Fruit fly (Drosophila melanogaster) whole organism, prepupa: ENCODE measurements around the gene Cpr67B.

ENCODE experiments used
- Blimp-1 ChIP-seq: fragments of 200-800 bp; sonication (Bioruptor generic); optimal IDR thresholded peaks from 3 replicates; lab custom pipeline; 2017; ENCODE audit warnings: missing biosample characterization, missing genetic modification characterization, mild to moderate bottlenecking, moderate library complexity, missing genetic modification reagents
- CG10669 ChIP-seq: fragments of 200-800 bp; sonication (Bioruptor generic); optimal IDR thresholded peaks from 3 replicates; lab custom pipeline; 2018; ENCODE audit warnings: missing biosample characterization, mild to moderate bottlenecking, missing genetic modification characterization, moderate library complexity
- CG11294 ChIP-seq: fragments of 200-800 bp; sonication (Bioruptor generic); IDR thresholded peaks from 2 replicates; pipeline ENCODE4 v1.3.6; 2022; ENCODE audit warnings: missing biosample characterization, missing genetic modification characterization
- CG15336 ChIP-seq: fragments of 200-800 bp; sonication (Bioruptor generic); IDR thresholded peaks from 2 replicates; pipeline ENCODE4 v1.3.6; 2022; ENCODE audit warnings: missing biosample characterization, missing genetic modification characterization
- CG1621 ChIP-seq: fragments of 200-800 bp; sonication (Bioruptor generic); optimal IDR thresholded peaks from 3 replicates; lab custom pipeline; 2018; ENCODE audit warnings: missing biosample characterization, mild to moderate bottlenecking, missing genetic modification characterization
- CG3032 ChIP-seq: fragments of 200-800 bp; optimal IDR thresholded peaks from 2 replicates; lab custom pipeline; 2019; ENCODE audit warnings: missing biosample characterization, mild to moderate bottlenecking, missing genetic modification characterization, moderate library complexity
- CG31627 ChIP-seq: fragments of 200-800 bp; sonication (Bioruptor generic); optimal IDR thresholded peaks from 3 replicates; lab custom pipeline; 2016; ENCODE audit warnings: missing biosample characterization, missing genetic modification characterization
- CG3919 ChIP-seq: fragments of 200-800 bp; sonication (Bioruptor generic); optimal IDR thresholded peaks from 3 replicates; lab custom pipeline; 2016; ENCODE audit warnings: missing biosample characterization, missing genetic modification characterization
- CG4318 ChIP-seq: fragments of 200-800 bp; sonication (Bioruptor generic); optimal IDR thresholded peaks from 3 replicates; lab custom pipeline; 2017; ENCODE audit warnings: missing biosample characterization, mild to moderate bottlenecking, missing genetic modification characterization
- CG6163 ChIP-seq: fragments of 200-800 bp; sonication (Bioruptor generic); IDR thresholded peaks from 3 replicates; pipeline ENCODE4 v1.3.6; 2022; ENCODE audit warnings: missing biosample characterization, missing genetic modification characterization
- CG6792 ChIP-seq: fragments of 200-800 bp; sonication (Bioruptor generic); optimal IDR thresholded peaks from 3 replicates; lab custom pipeline; 2016; ENCODE audit warnings: missing biosample characterization, missing genetic modification characterization
- CG6854 ChIP-seq: fragments of 200-800 bp; sonication (Bioruptor generic); optimal IDR thresholded peaks from 2 replicates; lab custom pipeline; 2017; ENCODE audit warnings: missing biosample characterization, mild to moderate bottlenecking, missing genetic modification characterization
- CG7368 ChIP-seq: fragments of 200-800 bp; sonication (Bioruptor generic); optimal IDR thresholded peaks from 3 replicates; lab custom pipeline; 2016; ENCODE audit warnings: missing biosample characterization, missing genetic modification characterization
- CG8319 ChIP-seq: fragments of 200-800 bp; sonication (Bioruptor generic); optimal IDR thresholded peaks from 3 replicates; lab custom pipeline; 2016; ENCODE audit warnings: missing biosample characterization, missing genetic modification characterization
- CG8632 ChIP-seq: fragments of 200-800 bp; sonication (Bioruptor generic); optimal IDR thresholded peaks from 3 replicates; lab custom pipeline; 2016; ENCODE audit warnings: missing biosample characterization, missing genetic modification characterization
- Eip78C ChIP-seq: fragments of 200-800 bp; sonication (Bioruptor generic); peaks from one replicate; lab custom pipeline; 2016; ENCODE audit warnings: missing biosample characterization, missing genetic modification characterization
- Eip93F ChIP-seq: fragments of 200-800 bp; sonication (Bioruptor generic); optimal IDR thresholded peaks from 2 replicates; lab custom pipeline; 2016; ENCODE audit warnings: missing biosample characterization, mild to moderate bottlenecking, missing genetic modification characterization
- Gug ChIP-seq: fragments of 200-800 bp; sonication (Bioruptor generic); IDR thresholded peaks from 2 replicates; pipeline ENCODE4 v1.3.6; 2022; ENCODE audit warnings: missing biosample characterization, missing genetic modification characterization
- Hr39 ChIP-seq: fragments of 200-800 bp; sonication (Bioruptor generic); optimal IDR thresholded peaks from 2 replicates; lab custom pipeline; 2016; ENCODE audit warnings: missing biosample characterization, missing genetic modification characterization
- Hr4 ChIP-seq: fragments of 200-800 bp; sonication (Bioruptor generic); optimal IDR thresholded peaks from 3 replicates; lab custom pipeline; 2016; ENCODE audit warnings: missing biosample characterization, missing genetic modification characterization
- Lpt ChIP-seq: fragments of 200-800 bp; sonication (Bioruptor generic); optimal IDR thresholded peaks from 3 replicates; lab custom pipeline; 2016; ENCODE audit warnings: missing biosample characterization, missing genetic modification characterization
- Met ChIP-seq: fragments of 200-800 bp; sonication (Bioruptor generic); optimal IDR thresholded peaks from 3 replicates; lab custom pipeline; 2016; ENCODE audit warnings: missing biosample characterization, missing genetic modification characterization
- OdsH ChIP-seq: fragments of 200-800 bp; sonication (Bioruptor generic); optimal IDR thresholded peaks from 3 replicates; lab custom pipeline; 2016; ENCODE audit warnings: missing biosample characterization, missing genetic modification characterization
- Smox ChIP-seq: fragments of 200-800 bp; sonication (Bioruptor generic); optimal IDR thresholded peaks from 3 replicates; lab custom pipeline; 2016; ENCODE audit warnings: missing biosample characterization, missing genetic modification characterization
- Sox102F ChIP-seq: fragments of 200-800 bp; sonication (Bioruptor generic); optimal IDR thresholded peaks from 2 replicates; lab custom pipeline; 2016; ENCODE audit warnings: missing biosample characterization, mild to moderate bottlenecking, missing genetic modification characterization
- Sox14 ChIP-seq: fragments of 200-800 bp; sonication (Bioruptor generic); optimal IDR thresholded peaks from 3 replicates; lab custom pipeline; 2016; ENCODE audit warnings: missing biosample characterization, missing genetic modification characterization
- Sox15 ChIP-seq: fragments of 200-800 bp; sonication (Bioruptor generic); optimal IDR thresholded peaks from 3 replicates; lab custom pipeline; 2016; ENCODE audit warnings: missing biosample characterization, missing genetic modification characterization
- acj6 ChIP-seq: fragments of 200-800 bp; sonication (Bioruptor generic); optimal IDR thresholded peaks from 3 replicates; lab custom pipeline; 2016; ENCODE audit warnings: missing biosample characterization, missing genetic modification characterization
- cyc ChIP-seq: fragments of 200-800 bp; sonication (Bioruptor generic); optimal IDR thresholded peaks from 3 replicates; lab custom pipeline; 2016; ENCODE audit warnings: missing biosample characterization, missing genetic modification characterization
- eg ChIP-seq: fragments of 200-800 bp; sonication (Bioruptor generic); IDR thresholded peaks from 3 replicates; pipeline ENCODE4 v1.3.6; 2022; ENCODE audit warnings: missing biosample characterization, missing genetic modification characterization
- esn ChIP-seq: fragments of 200-800 bp; sonication (Bioruptor generic); optimal IDR thresholded peaks from 2 replicates; lab custom pipeline; 2016; ENCODE audit warnings: missing biosample characterization, mild to moderate bottlenecking, missing genetic modification characterization, moderate library complexity
- fd59A ChIP-seq: fragments of 200-800 bp; sonication (Bioruptor generic); optimal IDR thresholded peaks from 2 replicates; lab custom pipeline; 2017; ENCODE audit warnings: missing biosample characterization, mild to moderate bottlenecking, missing genetic modification characterization, missing genetic modification reagents
- fd85E ChIP-seq: fragments of 200-800 bp; sonication (Bioruptor generic); optimal IDR thresholded peaks from 3 replicates; lab custom pipeline; 2016; ENCODE audit warnings: missing biosample characterization, missing genetic modification characterization
- fkh ChIP-seq: fragments of 200-800 bp; sonication (Bioruptor generic); optimal IDR thresholded peaks from 3 replicates; lab custom pipeline; 2017; ENCODE audit warnings: missing biosample characterization, mild to moderate bottlenecking, missing genetic modification characterization, moderate library complexity
- lz ChIP-seq: fragments of 200-800 bp; sonication (Bioruptor generic); optimal IDR thresholded peaks from 3 replicates; lab custom pipeline; 2016; ENCODE audit warnings: missing biosample characterization, missing genetic modification characterization
- net ChIP-seq: fragments of 200-800 bp; sonication (Bioruptor generic); optimal IDR thresholded peaks from 3 replicates; lab custom pipeline; 2016; ENCODE audit warnings: missing biosample characterization, missing genetic modification characterization
- salr ChIP-seq, 2 experiments: fragments of 200-800 bp; sonication (Bioruptor generic); optimal IDR thresholded peaks; 3 replicates each; lab custom pipeline; 2016 to 2018; ENCODE audit warnings: missing biosample characterization in 2 of 2, missing genetic modification characterization in 2 of 2, mild to moderate bottlenecking in 1 of 2
- spab ChIP-seq: fragments of 200-800 bp; sonication (Bioruptor generic); optimal IDR thresholded peaks from 2 replicates; lab custom pipeline; 2017; ENCODE audit warnings: missing biosample characterization, mild to moderate bottlenecking, missing genetic modification characterization, missing genetic modification reagents
- ss ChIP-seq, 2 experiments: fragments of 200-800 bp; sonication (Bioruptor generic); optimal IDR thresholded peaks; 2 replicates in 1 of 2; 3 replicates in 1 of 2; lab custom pipeline; 2017 to 2018; ENCODE audit warnings: mild to moderate bottlenecking in 2 of 2, missing biosample characterization in 2 of 2, missing genetic modification characterization in 2 of 2, moderate library complexity in 1 of 2
- topi ChIP-seq: fragments of 200-800 bp; sonication (Bioruptor generic); optimal IDR thresholded peaks from 3 replicates; lab custom pipeline; 2016; ENCODE audit warnings: missing biosample characterization, missing genetic modification characterization
- vri ChIP-seq: fragments of 200-800 bp; sonication (Bioruptor generic); optimal IDR thresholded peaks from 3 replicates; lab custom pipeline; 2016; ENCODE audit warnings: missing biosample characterization, mild to moderate bottlenecking, missing genetic modification characterization

The Cpr67B gene

dm6 chr3L:9402157-9402890 lies 2.3 kb upstream of the Cpr67B start, which contains the start of gene eIF4E1:
Gene eIF4E1 (minus strand): TSS chr3L:9402460.
- TF ChIP-seq Eip78C (GFP tag; lab: Kevin White, UChicago) (peak; percentile 83), OdsH (GFP tag; lab: Kevin White, UChicago) (no peak), lz (GFP tag; lab: Kevin White, UChicago) (peak; percentile 14), vri (GFP tag; lab: Kevin White, UChicago) (no peak), CG15336 (GFP tag; lab: Robert Waterston, UW) (no peak), Smox (no peak), CG31627 (GFP tag; lab: Kevin White, UChicago) (peak; percentile 9), salr (GFP tag; optimal IDR thresholded peaks at IDR 0.05; lab: Kevin White, UChicago) (no peak), Sox14 (GFP tag; lab: Kevin White, UChicago) (no peak), topi (GFP tag; lab: Kevin White, UChicago) (peak; percentile 8), CG6163 (GFP tag; lab: Robert Waterston, UW) (0 out of 3 replicates have a peak, but pooled peaks have one; percentile 0), CG8319 (GFP tag; lab: Kevin White, UChicago) (no peak), Sox102F (GFP tag; lab: Kevin White, UChicago) (no peak)
- TF ChIP-seq, all 60 proteins: peak for 5

- TF ChIP-seq net (no peak), CG1621 (tag; lab: Kevin White, UChicago) (peak; percentile 52), Gug (GFP tag; lab: Robert Waterston, UW) (no peak), fd59A (GFP tag; lab: Kevin White, UChicago) (no peak), CG4318 (GFP tag; lab: Kevin White, UChicago) (no peak), CG10669 (no peak), CG8319 (GFP tag; lab: Kevin White, UChicago) (no peak), Eip93F (GFP tag; lab: Kevin White, UChicago) (no peak), Sox14 (GFP tag; lab: Kevin White, UChicago) (peak; percentile 80), ss (GFP tag; optimal IDR thresholded peaks at IDR 0.05; lab: Kevin White, UChicago) (peak; percentile 23 to 41), CG3919 (GFP tag; lab: Kevin White, UChicago) (no peak)
These were observed 5.5 kb downstream of the Cpr67B start for dm6 chr3L:9410030-9410589.

dm6 chr3L:9410754-9411423 lies 6.3 kb downstream of the Cpr67B start, which contains the start of the genes CG4022 and Cpsf5:
Gene CG4022 (minus strand): TSS chr3L:9410832.
Gene Cpsf5 (plus strand): TSS chr3L:9411038.
- TF ChIP-seq CG6163 (GFP tag; lab: Robert Waterston, UW) (peak; percentile 79), CG4318 (GFP tag; lab: Kevin White, UChicago) (no peak), CG7368 (GFP tag; lab: Kevin White, UChicago) (peak; percentile 56), net (peak; percentile 54), CG3032 (tag; lab: Kevin White, UChicago) (peak; percentile 75), ss (GFP tag; optimal IDR thresholded peaks at IDR 0.05; lab: Kevin White, UChicago) (peak; percentile 34 to 47), fkh (GFP tag; lab: Kevin White, UChicago) (peak; percentile 99), CG10669 (no peak), spab (no peak), CG3919 (GFP tag; lab: Kevin White, UChicago) (peak; percentile 67), CG8319 (GFP tag; lab: Kevin White, UChicago) (no peak), Met (GFP tag; lab: Kevin White, UChicago) (peak; percentile 74), CG6854 (GFP tag; lab: Kevin White, UChicago) (no peak), Sox102F (GFP tag; lab: Kevin White, UChicago) (peak; percentile 77), cyc (peak; percentile 62), Hr39 (peak; percentile 62), Lpt (GFP tag; lab: Kevin White, UChicago) (peak; percentile 49), Eip93F (GFP tag; lab: Kevin White, UChicago) (peak; percentile 69), Sox14 (GFP tag; lab: Kevin White, UChicago) (peak; percentile 70), eg (GFP tag; lab: Robert Waterston, UW) (peak; percentile 83; the same call in 2 of the 3 replicates), fd85E (GFP tag; lab: Kevin White, UChicago) (no peak), CG8632 (peak; percentile 29), lz (GFP tag; lab: Kevin White, UChicago) (peak; percentile 76), OdsH (GFP tag; lab: Kevin White, UChicago) (peak; percentile 79), esn (peak; percentile 82), vri (GFP tag; lab: Kevin White, UChicago) (peak; percentile 65), acj6 (GFP tag; lab: Kevin White, UChicago) (peak; percentile 77), CG1621 (tag; lab: Kevin White, UChicago) (peak; percentile 36), Sox15 (GFP tag; lab: Kevin White, UChicago) (peak; percentile 46), Blimp-1 (GFP tag; lab: Kevin White, UChicago) (no peak), Hr4 (GFP tag; lab: Kevin White, UChicago) (peak; percentile 83), CG11294 (GFP tag; lab: Robert Waterston, UW) (0 out of 2 replicates have a peak, but pooled peaks have one; percentile 22), CG6792 (GFP tag; lab: Kevin White, UChicago) (peak; percentile 64)
